Fruit fly (Drosophila melanogaster): Measurements from ENCODE around the gene CycJ.
A peak's percentile ranks its signal among the peaks of the same experiment; 100 is the strongest.

Gene CycJ

DNA sequence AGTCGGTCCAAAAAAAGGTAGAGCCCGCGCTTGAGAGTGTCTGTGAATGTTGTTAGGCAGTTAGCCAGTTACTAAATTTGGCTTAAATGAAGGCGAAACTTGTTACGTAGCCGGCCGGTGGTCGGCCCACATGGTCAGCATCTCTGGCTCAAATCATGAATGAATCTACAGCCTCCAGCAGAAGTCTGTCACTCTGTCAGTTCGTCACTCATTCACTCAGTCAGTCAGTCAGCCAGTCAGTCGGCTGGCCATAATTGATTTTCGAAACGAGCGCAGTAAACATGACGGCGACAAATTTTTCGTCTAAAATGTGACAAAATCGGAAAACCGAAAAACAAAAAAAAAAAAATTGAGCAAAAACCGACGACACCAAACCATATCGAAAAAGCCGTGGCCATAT, 11.8 kb upstream of the CycJ start:
- TF ChIP-seq CG32121 (GFP tag; IDR thresholded peaks at IDR 0.05) (no peak), CG8301 (tag; optimal IDR thresholded peaks at IDR 0.05) (no peak), CG15710 (tag; optimal IDR thresholded peaks at IDR 0.05) (no peak), CG9948 (tag; optimal IDR thresholded peaks at IDR 0.05) (no peak), Pif1B (GFP tag; optimal IDR thresholded peaks at IDR 0.05) (no peak), CG14655 (GFP tag; optimal IDR thresholded peaks at IDR 0.05) (no peak), Snoo (tag; optimal IDR thresholded peaks at IDR 0.05) (no peak), Pif1A (GFP tag; optimal IDR thresholded peaks at IDR 0.05) (no peak), EcR (GFP tag; optimal IDR thresholded peaks at IDR 0.05) (no peak), CG12605 (GFP tag; IDR thresholded peaks at IDR 0.05) (no peak), Ets98B (GFP tag; IDR thresholded peaks at IDR 0.05) (no peak), gl (tag; optimal IDR thresholded peaks at IDR 0.05) (no peak), D1 (tag; optimal IDR thresholded peaks at IDR 0.05) (no peak), CG17806 (tag; optimal IDR thresholded peaks at IDR 0.05) (no peak), CG10348 (GFP tag; IDR thresholded peaks at IDR 0.05) (no peak), CG8159 (tag; optimal IDR thresholded peaks at IDR 0.05) (no peak)

DNA sequence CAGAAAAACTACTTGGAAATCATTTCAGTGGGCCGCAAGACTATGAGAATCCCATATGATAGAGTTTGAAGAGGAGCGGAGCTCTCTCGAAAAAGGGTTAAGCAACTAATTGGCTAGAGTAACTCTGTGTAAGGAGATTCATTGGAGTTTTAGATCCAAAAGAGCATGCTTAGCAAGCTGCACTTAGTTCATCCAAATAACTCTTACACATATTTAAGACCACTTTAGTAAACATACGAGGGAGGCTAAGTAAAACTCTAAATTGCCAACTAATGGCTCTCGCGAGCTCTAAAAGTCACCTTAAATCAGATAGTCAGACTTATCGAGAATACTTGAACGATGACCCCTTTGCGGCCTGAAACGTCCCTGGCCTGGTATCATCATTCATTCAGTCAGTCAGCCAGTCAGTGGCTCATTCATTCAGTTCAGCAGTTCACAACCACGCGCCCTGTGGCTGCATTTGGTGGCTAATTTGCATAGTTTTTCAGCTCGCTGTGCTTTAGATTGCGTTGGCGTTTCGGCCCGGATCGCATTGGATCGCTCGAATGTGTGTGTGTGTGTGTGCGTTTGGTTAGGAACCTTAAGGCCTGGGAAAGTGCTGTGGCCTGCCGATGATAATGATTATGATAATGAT, 11.2 kb upstream of the CycJ start:
- TF ChIP-seq CG32121 (GFP tag; IDR thresholded peaks at IDR 0.05) (no peak), D1 (tag; optimal IDR thresholded peaks at IDR 0.05) (no peak), CG9948 (tag; optimal IDR thresholded peaks at IDR 0.05) (no peak), Pif1B (GFP tag; optimal IDR thresholded peaks at IDR 0.05) (no peak), CG4496 (GFP tag; IDR thresholded peaks at IDR 0.05) (no peak), CG10348 (GFP tag; IDR thresholded peaks at IDR 0.05) (no peak), CG13204 (GFP tag; optimal IDR thresholded peaks at IDR 0.05) (no peak), CG17806 (tag; optimal IDR thresholded peaks at IDR 0.05) (no peak), gl (tag; optimal IDR thresholded peaks at IDR 0.05) (no peak), CG8301 (tag; optimal IDR thresholded peaks at IDR 0.05) (no peak), CG15710 (tag; optimal IDR thresholded peaks at IDR 0.05) (no peak), Ets98B (GFP tag; IDR thresholded peaks at IDR 0.05) (no peak), Snoo (tag; optimal IDR thresholded peaks at IDR 0.05) (no peak)

DNA sequence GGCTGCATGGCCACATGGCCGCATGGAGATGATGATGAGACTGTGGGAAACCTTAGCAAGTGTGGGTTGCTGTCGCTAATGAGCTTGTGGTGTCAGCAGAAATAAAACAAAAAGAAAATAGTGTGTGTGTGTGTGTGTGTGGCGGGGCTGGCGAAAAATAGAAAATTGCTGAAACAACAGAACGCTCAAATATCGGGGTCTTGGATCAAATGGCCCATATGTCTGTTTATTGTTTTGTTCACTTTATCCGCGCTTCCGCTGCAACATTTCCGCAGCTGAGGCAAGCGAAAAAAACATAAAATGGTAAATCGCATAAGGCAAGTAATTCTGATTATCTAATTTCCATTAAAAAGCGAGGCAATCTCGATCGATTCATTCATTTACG, 10.7 kb upstream of the CycJ start:
- TF ChIP-seq gl (tag; optimal IDR thresholded peaks at IDR 0.05) (no peak), Snoo (tag; optimal IDR thresholded peaks at IDR 0.05) (no peak), CG4496 (GFP tag; IDR thresholded peaks at IDR 0.05) (no peak), CG10348 (GFP tag; IDR thresholded peaks at IDR 0.05) (no peak), CG34367 (tag; optimal IDR thresholded peaks at IDR 0.05) (no peak), CG32121 (GFP tag; IDR thresholded peaks at IDR 0.05) (no peak), CG15710 (tag; optimal IDR thresholded peaks at IDR 0.05) (no peak), CG8159 (tag; optimal IDR thresholded peaks at IDR 0.05) (no peak), CG17806 (tag; optimal IDR thresholded peaks at IDR 0.05) (no peak), CG14655 (GFP tag; optimal IDR thresholded peaks at IDR 0.05) (no peak), D1 (tag; optimal IDR thresholded peaks at IDR 0.05) (no peak), fd96Ca (GFP tag; IDR thresholded peaks at IDR 0.05) (no peak), Pif1B (GFP tag; optimal IDR thresholded peaks at IDR 0.05) (no peak)

DNA sequence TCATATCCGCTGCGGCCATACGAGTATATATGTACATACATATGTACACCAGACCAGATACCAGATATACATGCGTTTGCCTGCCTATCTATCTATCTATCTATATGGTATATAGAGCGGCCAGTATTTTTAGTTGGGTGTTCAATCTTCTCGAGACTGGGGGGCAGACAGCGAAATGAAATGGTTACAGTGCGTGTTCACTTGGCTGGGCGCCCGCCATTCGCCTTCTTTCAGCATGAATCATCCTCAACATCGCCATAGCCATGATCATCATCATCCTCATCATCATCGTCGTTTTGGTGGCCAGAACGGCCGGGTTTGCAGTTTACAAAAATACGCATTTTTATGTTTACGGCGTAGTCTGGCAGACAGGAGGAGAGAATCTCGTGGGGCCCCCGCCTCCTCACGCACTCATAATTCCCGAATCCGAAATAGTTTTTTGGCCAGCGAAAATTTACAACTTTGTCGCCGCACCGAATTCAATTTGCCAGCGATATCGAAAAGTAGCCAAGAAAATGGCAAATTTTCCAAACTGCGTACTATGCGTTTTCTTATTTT, 10.1 kb upstream of the CycJ start:
- no peak for TF ChIP-seq gl (tag; optimal IDR thresholded peaks at IDR 0.05)
- TF ChIP-seq Pif1A (GFP tag; optimal IDR thresholded peaks at IDR 0.05) = no peak
- no peak for TF ChIP-seq CG12605 (GFP tag; IDR thresholded peaks at IDR 0.05)
- no peak for TF ChIP-seq CG14655 (GFP tag; optimal IDR thresholded peaks at IDR 0.05)
- TF ChIP-seq CG34367 (tag; optimal IDR thresholded peaks at IDR 0.05) = no peak
- TF ChIP-seq Snoo (tag; optimal IDR thresholded peaks at IDR 0.05) = no peak
- TF ChIP-seq Pif1B (GFP tag; optimal IDR thresholded peaks at IDR 0.05) = no peak
- no peak for TF ChIP-seq CG4496 (GFP tag; IDR thresholded peaks at IDR 0.05)
- TF ChIP-seq CG8301 (tag; optimal IDR thresholded peaks at IDR 0.05) = no peak
- TF ChIP-seq CG15710 (tag; optimal IDR thresholded peaks at IDR 0.05) = no peak
- TF ChIP-seq CG10348 (GFP tag; IDR thresholded peaks at IDR 0.05) = no peak
- no peak for TF ChIP-seq rn (GFP tag; IDR thresholded peaks at IDR 0.05)
- TF ChIP-seq CG17806 (tag; optimal IDR thresholded peaks at IDR 0.05) = no peak
- no peak for TF ChIP-seq EcR (GFP tag; optimal IDR thresholded peaks at IDR 0.05)
- no peak for TF ChIP-seq fd96Ca (GFP tag; IDR thresholded peaks at IDR 0.05)
- no peak for TF ChIP-seq CG8159 (tag; optimal IDR thresholded peaks at IDR 0.05)

DNA sequence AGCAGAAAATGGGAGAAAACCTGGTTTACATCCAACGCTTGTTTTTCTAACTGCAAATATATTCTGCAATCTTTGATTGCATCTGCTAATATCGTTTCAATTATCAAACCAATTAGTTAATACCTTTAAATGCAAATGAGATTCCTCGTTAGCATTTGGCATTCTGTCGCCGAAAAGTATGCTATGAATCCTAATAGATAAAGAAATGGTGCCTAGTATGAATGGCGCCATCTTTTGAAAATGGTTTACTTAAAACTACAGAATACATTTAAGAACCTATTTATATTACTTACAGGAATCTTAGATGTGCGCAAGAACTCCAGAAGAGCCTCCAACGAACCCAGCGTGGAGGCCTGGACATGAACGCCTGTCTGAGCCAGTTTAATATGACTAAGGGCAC, 9.3 kb upstream of the CycJ start:
- TF ChIP-seq CG32121 (GFP tag; IDR thresholded peaks at IDR 0.05) (no peak), CG9948 (tag; optimal IDR thresholded peaks at IDR 0.05) (no peak), CG13204 (GFP tag; optimal IDR thresholded peaks at IDR 0.05) (no peak), Ets98B (GFP tag; IDR thresholded peaks at IDR 0.05) (no peak), CG8301 (tag; optimal IDR thresholded peaks at IDR 0.05) (no peak), CG34367 (tag; optimal IDR thresholded peaks at IDR 0.05) (no peak), fd96Ca (GFP tag; IDR thresholded peaks at IDR 0.05) (no peak), CG12605 (GFP tag; IDR thresholded peaks at IDR 0.05) (no peak), CG14655 (GFP tag; optimal IDR thresholded peaks at IDR 0.05) (no peak), Pif1A (GFP tag; optimal IDR thresholded peaks at IDR 0.05) (no peak), Pif1B (GFP tag; optimal IDR thresholded peaks at IDR 0.05) (no peak), D1 (tag; optimal IDR thresholded peaks at IDR 0.05) (no peak)

DNA sequence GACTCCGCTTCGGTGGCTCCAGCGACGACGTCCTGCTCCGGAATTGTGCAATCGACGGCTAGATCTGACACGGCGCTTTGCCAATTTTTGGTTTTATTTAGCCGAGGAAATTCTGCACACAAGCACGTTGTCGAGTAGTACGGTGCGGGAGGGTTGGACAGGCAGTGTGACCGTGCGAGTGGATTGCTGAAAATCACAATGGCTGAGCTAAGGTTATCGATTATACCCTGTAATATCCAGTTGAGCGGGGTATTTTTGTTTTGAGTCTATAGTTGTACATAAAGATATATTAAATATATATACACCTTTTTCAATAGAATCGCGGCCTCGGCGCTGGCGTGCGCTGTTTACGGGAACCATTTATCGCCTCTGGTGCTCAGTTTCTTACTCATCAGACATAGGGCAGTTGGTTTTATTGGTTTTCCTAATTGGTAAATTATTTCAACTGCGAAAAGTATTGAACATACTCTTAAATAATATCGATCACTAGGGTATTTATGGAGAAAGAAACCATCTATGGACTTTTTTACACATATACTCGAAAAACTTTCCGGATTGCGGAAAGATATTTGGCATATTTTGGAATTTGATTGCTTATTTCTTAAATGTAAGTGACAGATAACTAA, 5.7 kb upstream of the CycJ start, which contains the start of gene eIF5B:
eIF5B (minus strand) TSS at position 576 of the 626 bp plus-strand sequence.
- peak; percentile 87 for TF ChIP-seq Pif1B (GFP tag; optimal IDR thresholded peaks at IDR 0.05)
- TF ChIP-seq Pif1A (GFP tag; optimal IDR thresholded peaks at IDR 0.05) = no peak
- peak; percentile 81 for TF ChIP-seq CG15710 (tag; optimal IDR thresholded peaks at IDR 0.05)
- TF ChIP-seq CG8301 (tag; optimal IDR thresholded peaks at IDR 0.05) = peak; percentile 65
- TF ChIP-seq CG12605 (GFP tag; IDR thresholded peaks at IDR 0.05) = peak; percentile 61
- TF ChIP-seq CG10348 (GFP tag; IDR thresholded peaks at IDR 0.05) = 0 out of 2 replicates have a peak, but pooled peaks have one; percentile 15
- peak; percentile 81 for TF ChIP-seq CG32121 (GFP tag; IDR thresholded peaks at IDR 0.05)
- peak; percentile 88 for TF ChIP-seq fd96Ca (GFP tag; IDR thresholded peaks at IDR 0.05)
- TF ChIP-seq rn (GFP tag; IDR thresholded peaks at IDR 0.05) = peak; percentile 70
- TF ChIP-seq CG17806 (tag; optimal IDR thresholded peaks at IDR 0.05) = peak; percentile 56
- peak; percentile 83 for TF ChIP-seq Ets98B (GFP tag; IDR thresholded peaks at IDR 0.05)
- TF ChIP-seq gl (tag; optimal IDR thresholded peaks at IDR 0.05) = peak; percentile 15
- TF ChIP-seq CG8159 (tag; optimal IDR thresholded peaks at IDR 0.05) = peak; percentile 69
- TF ChIP-seq CG34367 (tag; optimal IDR thresholded peaks at IDR 0.05) = peak; percentile 76
- peak; percentile 91 for TF ChIP-seq CG4496 (GFP tag; IDR thresholded peaks at IDR 0.05)
- no peak for TF ChIP-seq D1 (tag; optimal IDR thresholded peaks at IDR 0.05)
- peak; percentile 75 for TF ChIP-seq EcR (GFP tag; optimal IDR thresholded peaks at IDR 0.05)
- peak; percentile 73 for TF ChIP-seq CG14655 (GFP tag; optimal IDR thresholded peaks at IDR 0.05)
- peak; percentile 67 for TF ChIP-seq CG9948 (tag; optimal IDR thresholded peaks at IDR 0.05)
- TF ChIP-seq Snoo (tag; optimal IDR thresholded peaks at IDR 0.05) = peak; percentile 80
- TF ChIP-seq CG13204 (GFP tag; optimal IDR thresholded peaks at IDR 0.05) = no peak

Data from whole organism, pupa.